Fruit fly (Drosophila melanogaster): ENCODE measurements around the gene SmydA-8.

SmydA-8 gene

DNA sequence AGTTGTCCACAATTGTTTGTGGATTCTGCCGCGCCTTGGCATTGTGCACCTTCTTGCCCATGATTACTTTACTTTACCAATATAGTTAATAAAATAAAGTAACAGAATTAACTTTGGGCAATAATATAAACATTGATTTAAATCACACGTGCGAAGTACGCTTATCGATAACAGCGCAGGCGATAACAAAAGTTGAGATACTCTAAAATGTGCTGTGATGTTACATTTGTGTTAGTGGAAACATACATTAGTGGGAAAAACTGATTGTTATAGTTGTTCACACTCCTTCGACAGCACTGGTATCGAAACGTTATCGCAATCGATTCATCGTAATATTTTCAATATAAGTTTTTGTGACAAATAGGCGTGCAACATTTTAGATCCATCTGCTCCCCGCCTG, 28.2 kb upstream of the SmydA-8 start, which contains the start of gene kz (continued):
- TF ChIP-seq CG7963 (GFP tag; IDR thresholded peaks at IDR 0.05; ENCODE audit: partially characterized antibody) = peak; percentile 98
- TF ChIP-seq Vsx1 (GFP tag; optimal IDR thresholded peaks at IDR 0.05) = no peak
- TF ChIP-seq trem (tag; optimal IDR thresholded peaks at IDR 0.05) = no peak
- no peak for TF ChIP-seq CG4854 (GFP tag; optimal IDR thresholded peaks at IDR 0.05)
- TF ChIP-seq kni (GFP tag; optimal IDR thresholded peaks at IDR 0.05) = no peak
- no peak for TF ChIP-seq Tbp (GFP tag; optimal IDR thresholded peaks at IDR 0.05)
- TF ChIP-seq Sry-δ (GFP tag; optimal IDR thresholded peaks at IDR 0.05) = peak; percentile 79
- TF ChIP-seq gcm2 (GFP tag; optimal IDR thresholded peaks at IDR 0.05) = no peak
- TF ChIP-seq Abd-B (GFP tag; optimal IDR thresholded peaks at IDR 0.05) = no peak
- no peak for TF ChIP-seq CG30431 (GFP tag; optimal IDR thresholded peaks at IDR 0.05)
- TF ChIP-seq fd3F (GFP tag; optimal IDR thresholded peaks at IDR 0.05) = no peak
- TF ChIP-seq tio (GFP tag; optimal IDR thresholded peaks at IDR 0.05) = no peak
- no peak for TF ChIP-seq onecut (GFP tag; IDR thresholded peaks at IDR 0.05)
- TF ChIP-seq Lim3 (GFP tag; IDR thresholded peaks at IDR 0.05) = no peak
- no peak for TF ChIP-seq pan (optimal IDR thresholded peaks at IDR 0.05)
- TF ChIP-seq pan (GFP tag; optimal IDR thresholded peaks at IDR 0.05 in 1 of 2, IDR thresholded peaks at IDR 0.05 in 1 of 2) = no peak
- TF ChIP-seq ap (GFP tag; IDR thresholded peaks at IDR 0.05) = no peak
- no peak for TF ChIP-seq eve (GFP tag; optimal IDR thresholded peaks at IDR 0.05)
- no peak for TF ChIP-seq luna (GFP tag; optimal IDR thresholded peaks at IDR 0.05)
- no peak for TF ChIP-seq Hmr (GFP tag; optimal IDR thresholded peaks at IDR 0.05)
- TF ChIP-seq exex (tag; optimal IDR thresholded peaks at IDR 0.05) = no peak
- TF ChIP-seq CG34376 (GFP tag; optimal IDR thresholded peaks at IDR 0.05) = no peak
- TF ChIP-seq CG12236 (GFP tag; optimal IDR thresholded peaks at IDR 0.05) = no peak
- no peak for TF ChIP-seq CoRest (tag; optimal IDR thresholded peaks at IDR 0.05)
- TF ChIP-seq CG6272 (GFP tag; IDR thresholded peaks at IDR 0.05) = no peak
- TF ChIP-seq fd102C (GFP tag; optimal IDR thresholded peaks at IDR 0.05) = no peak
- TF ChIP-seq sob (GFP tag; IDR thresholded peaks at IDR 0.05) = peak; percentile 38; the same call in 1 of the 2 replicates
- TF ChIP-seq fd96Cb (tag; optimal IDR thresholded peaks at IDR 0.05) = no peak
- peak; percentile 59; the same call in 1 of the 2 replicates for TF ChIP-seq sna (GFP tag; IDR thresholded peaks at IDR 0.05; ENCODE audit: partially characterized antibody)
- TF ChIP-seq Doc2 (GFP tag; IDR thresholded peaks at IDR 0.05) = no peak
- no peak for TF ChIP-seq CG3726 (GFP tag; IDR thresholded peaks at IDR 0.05)
- no peak for TF ChIP-seq CG1832 (GFP tag; optimal IDR thresholded peaks at IDR 0.05)
- peak; percentile 93 for TF ChIP-seq MBD-R2 (GFP tag; IDR thresholded peaks at IDR 0.05)
- TF ChIP-seq bab2 (GFP tag; optimal IDR thresholded peaks at IDR 0.05) = no peak
- TF ChIP-seq zf30C (GFP tag; optimal IDR thresholded peaks at IDR 0.05) = no peak
- peak; percentile 75 for TF ChIP-seq CG1024 (GFP tag; IDR thresholded peaks at IDR 0.05)
- no peak for TF ChIP-seq Hsf (GFP tag; optimal IDR thresholded peaks at IDR 0.05)
- TF ChIP-seq CG7839 (tag; optimal IDR thresholded peaks at IDR 0.05) = no peak
- no peak for TF ChIP-seq ewg (GFP tag; optimal IDR thresholded peaks at IDR 0.05)
- TF ChIP-seq zfh2 (GFP tag; optimal IDR thresholded peaks at IDR 0.05) = no peak
- TF ChIP-seq hkb (optimal IDR thresholded peaks at IDR 0.05) = no peak
- no peak for TF ChIP-seq hkb (GFP tag; IDR thresholded peaks at IDR 0.05)
- no peak for TF ChIP-seq h (optimal IDR thresholded peaks at IDR 0.05)
- no peak for TF ChIP-seq Dip2 (GFP tag; IDR thresholded peaks at IDR 0.05)
- TF ChIP-seq CG12104 (GFP tag; optimal IDR thresholded peaks at IDR 0.05) = no peak
- TF ChIP-seq dimm (GFP tag; IDR thresholded peaks at IDR 0.05) = no peak
- TF ChIP-seq nmo (GFP tag; optimal IDR thresholded peaks at IDR 0.05) = peak; percentile 39
- TF ChIP-seq slbo (GFP tag; IDR thresholded peaks at IDR 0.05) = no peak
- TF ChIP-seq Hr78 (GFP tag; optimal IDR thresholded peaks at IDR 0.05) = no peak
- peak; percentile 88 for TF ChIP-seq stwl (tag; optimal IDR thresholded peaks at IDR 0.05)
- TF ChIP-seq dati (GFP tag; IDR thresholded peaks at IDR 0.05) = no peak
- no peak for TF ChIP-seq CkIIα-i1 (GFP tag; IDR thresholded peaks at IDR 0.05)
- peak; percentile 88 for TF ChIP-seq zen2 (GFP tag; IDR thresholded peaks at IDR 0.05; ENCODE audit: partially characterized antibody)
